Worm (Caenorhabditis elegans) whole organism, L4/young adult: ENCODE results near the gene ZK354.8.
"Not testable (repeated sequence)": the region's sequence is repeated elsewhere in the genome, so short reads cannot be mapped to it uniquely, and the experiment has no call there.

Source experiments
- W03F9.2 ChIP-seq: fragments of 150-350 bp; optimal IDR thresholded peaks from 2 replicates; lab custom pipeline; 2014; ENCODE audit warnings: missing biosample characterization, missing genetic modification characterization
- dao-5 ChIP-seq: sonication (generic microtip); optimal IDR thresholded peaks from 2 replicates; lab custom pipeline; 2016; ENCODE audit warnings: missing genotype, missing genetic modification characterization, moderate library complexity, missing compliant biosample characterization
- him-1 ChIP-seq: sonication (generic microtip); optimal IDR thresholded peaks from 2 replicates; lab custom pipeline; 2016; ENCODE audit warnings: missing genotype, missing genetic modification reagents, missing genetic modification characterization, missing compliant biosample characterization

Gene ZK354.8

ce11 chrIV:5306040-5306439 lies at the start of gene ZK354.8:
TSS of gene ZK354.8 (minus strand) at chrIV:5306140.
- TF ChIP-seq dao-5 (tag; lab: Kevin White, UChicago) (no peak), him-1 (tag; lab: Kevin White, UChicago) (no peak), W03F9.2 (tag; lab: Kevin White, UChicago) (no peak)

ce11 chrIV:5354564-5354963 lies 48.6 kb upstream of the ZK354.8 start:
- no peak for TF ChIP-seq him-1 (tag; lab: Kevin White, UChicago)
- no peak for TF ChIP-seq dao-5 (tag; lab: Kevin White, UChicago)
- no peak for TF ChIP-seq W03F9.2 (tag; lab: Kevin White, UChicago)

- no peak for TF ChIP-seq him-1 (tag; lab: Kevin White, UChicago)
- TF ChIP-seq dao-5 (tag; lab: Kevin White, UChicago) = no peak
- no peak for TF ChIP-seq W03F9.2 (tag; lab: Kevin White, UChicago)
Measured at ce11 chrIV:5354124-5354523, 48.2 kb upstream of the ZK354.8 start, which contains the start of gene Y4C6B.1. TSS of gene Y4C6B.1 (plus strand) at chrIV:5354488.

ce11 chrIV:5353364-5353763 lies 47.4 kb upstream of the ZK354.8 start, which contains the start of gene Y4C6B.7:
TSS of gene Y4C6B.7 (minus strand) at chrIV:5353464.
- no peak for TF ChIP-seq him-1 (tag; lab: Kevin White, UChicago)
- no peak for TF ChIP-seq dao-5 (tag; lab: Kevin White, UChicago)

ce11 chrIV:5350480-5351193 lies 44.7 kb upstream of the ZK354.8 start, which contains the start of gene gba-4:
TSS of gene gba-4 (minus strand) at chrIV:5350897.
- not testable (repeated sequence) for TF ChIP-seq him-1, dao-5, W03F9.2 (tag; lab: Kevin White, UChicago)

- TF ChIP-seq W03F9.2 (tag; lab: Kevin White, UChicago) (peak; percentile 10), him-1 (tag; lab: Kevin White, UChicago) (no peak)
Measured at ce11 chrIV:5344168-5344567, 38.2 kb upstream of the ZK354.8 start.

- TF ChIP-seq dao-5 (tag; lab: Kevin White, UChicago) = no peak
Measured at ce11 chrIV:5339255-5339654, 33.3 kb upstream of the ZK354.8 start, which contains the start of gene Y4C6B.2. TSS of gene Y4C6B.2 (plus strand) at chrIV:5339574.

- no peak for TF ChIP-seq W03F9.2 (tag; lab: Kevin White, UChicago)
- no peak for TF ChIP-seq him-1 (tag; lab: Kevin White, UChicago)
- no peak for TF ChIP-seq dao-5 (tag; lab: Kevin White, UChicago)
Measured at ce11 chrIV:5337649-5338048, 31.7 kb upstream of the ZK354.8 start.

ce11 chrIV:5334518-5334917 lies 28.6 kb upstream of the ZK354.8 start:
- TF ChIP-seq W03F9.2 (tag; lab: Kevin White, UChicago) (no peak), dao-5 (tag; lab: Kevin White, UChicago) (peak; percentile 22)

- no peak for TF ChIP-seq W03F9.2 (tag; lab: Kevin White, UChicago)
- TF ChIP-seq him-1 (tag; lab: Kevin White, UChicago) = no peak
- TF ChIP-seq dao-5 (tag; lab: Kevin White, UChicago) = no peak
Measured at ce11 chrIV:5333484-5333883, 27.5 kb upstream of the ZK354.8 start.

- TF ChIP-seq him-1 (tag; lab: Kevin White, UChicago) (no peak), W03F9.2 (tag; lab: Kevin White, UChicago) (no peak), dao-5 (tag; lab: Kevin White, UChicago) (no peak)
Measured at ce11 chrIV:5332178-5332577, 26.2 kb upstream of the ZK354.8 start, which contains the start of gene Y4C6B.3. TSS of gene Y4C6B.3 (plus strand) at chrIV:5332478.

- no peak for TF ChIP-seq dao-5 (tag; lab: Kevin White, UChicago)
- no peak for TF ChIP-seq W03F9.2 (tag; lab: Kevin White, UChicago)
Measured at ce11 chrIV:5326144-5326543, 20.2 kb upstream of the ZK354.8 start, which contains the start of gene Y4C6B.4. TSS of gene Y4C6B.4 (plus strand) at chrIV:5326444.

- no peak for TF ChIP-seq him-1 (tag; lab: Kevin White, UChicago)
- no peak for TF ChIP-seq W03F9.2 (tag; lab: Kevin White, UChicago)
- TF ChIP-seq dao-5 (tag; lab: Kevin White, UChicago) = no peak
Measured at ce11 chrIV:5318835-5319303, 12.9 kb upstream of the ZK354.8 start, which contains the start of gene slc-46A. TSS of gene slc-46A (plus strand) at chrIV:5319253.

- TF ChIP-seq dao-5 (tag; lab: Kevin White, UChicago) (no peak), W03F9.2 (tag; lab: Kevin White, UChicago) (no peak), him-1 (tag; lab: Kevin White, UChicago) (no peak)
Measured at ce11 chrIV:5317106-5317505, 11.2 kb upstream of the ZK354.8 start.
